Fruit fly (Drosophila melanogaster) whole organism, wandering third instar larva: ENCODE results near the gene CG8289.
A peak's percentile ranks its signal among the peaks of the same experiment; 100 is the strongest.

Experiments used
- Abd-B ChIP-seq: fragments of >200 bp; optimal IDR thresholded peaks from 2 replicates; lab custom pipeline; 2017; ENCODE audit warnings: missing biosample characterization, missing genetic modification characterization
- CG32264 ChIP-seq: fragments of 200-800 bp; sonication (Bioruptor generic); optimal IDR thresholded peaks from 2 replicates; lab custom pipeline; 2016; ENCODE audit warnings: missing biosample characterization, missing genetic modification characterization
- CG9705 ChIP-seq: fragments of 200-800 bp; sonication (Bioruptor generic); optimal IDR thresholded peaks from 2 replicates; lab custom pipeline; 2018; ENCODE audit warnings: missing biosample characterization, mild to moderate bottlenecking, missing genetic modification characterization
- CrebA ChIP-seq: fragments of 200-800 bp; sonication (Bioruptor generic); optimal IDR thresholded peaks from 2 replicates; lab custom pipeline; 2016; ENCODE audit warnings: missing biosample characterization, mild to moderate bottlenecking, missing genetic modification characterization, borderline replicate concordance
- Dfd ChIP-seq: fragments of >200 bp; optimal IDR thresholded peaks from 2 replicates; lab custom pipeline; 2017; ENCODE audit warnings: missing biosample characterization, missing genetic modification characterization
- Dif ChIP-seq: fragments of 200-275, 200-300 bp; sonication (Bioruptor generic); optimal IDR thresholded peaks from 2 replicates; lab custom pipeline; 2018; ENCODE audit warnings: missing biosample characterization, missing genetic modification characterization; ENCODE audit not compliant: partially characterized antibody
- GATAd ChIP-seq: sonication (Bioruptor generic); optimal IDR thresholded peaks from 2 replicates; lab custom pipeline; 2016; ENCODE audit warnings: missing biosample characterization, missing genetic modification characterization
- HLH106 ChIP-seq: fragments of 200-800 bp; optimal IDR thresholded peaks from 3 replicates; lab custom pipeline; 2019; ENCODE audit warnings: missing biosample characterization, mild to moderate bottlenecking, missing genetic modification characterization, moderate library complexity
- Hnf4 ChIP-seq: fragments of 200-800 bp; sonication (Bioruptor generic); optimal IDR thresholded peaks from 2 replicates; lab custom pipeline; 2016; ENCODE audit warnings: missing biosample characterization, mild to moderate bottlenecking, missing genetic modification characterization
- Hr78 ChIP-seq: fragments of >200 bp; optimal IDR thresholded peaks from 2 replicates; lab custom pipeline; 2017; ENCODE audit warnings: missing biosample characterization, missing genetic modification characterization
- Jra ChIP-seq: sonication (Bioruptor generic); optimal IDR thresholded peaks from 2 replicates; lab custom pipeline; 2016; ENCODE audit warnings: missing biosample characterization, missing genetic modification characterization
- Mio ChIP-seq: sonication (Bioruptor generic); optimal IDR thresholded peaks from 2 replicates; lab custom pipeline; 2016; ENCODE audit warnings: missing biosample characterization, missing genetic modification characterization
- Myc ChIP-seq: fragments of >200 bp; optimal IDR thresholded peaks from 2 replicates; lab custom pipeline; 2017
- N ChIP-seq: fragments of >200 bp; optimal IDR thresholded peaks from 2 replicates; lab custom pipeline; 2018; ENCODE audit warnings: missing biosample characterization, missing external identifiers, missing genetic modification characterization
- OdsH ChIP-seq: fragments of 200-800 bp; sonication (Bioruptor generic); optimal IDR thresholded peaks from 2 replicates; lab custom pipeline; 2016; ENCODE audit warnings: missing biosample characterization, mild to moderate bottlenecking, missing genetic modification characterization
- Rel ChIP-seq, 2 experiments: fragments of 200-800 bp; sonication (Bioruptor generic) in 1 of 2; optimal IDR thresholded peaks; 2 replicates in 1 of 2; 3 replicates in 1 of 2; lab custom pipeline; 2016 to 2019; ENCODE audit warnings: mild to moderate bottlenecking in 2 of 2, missing biosample characterization in 2 of 2, missing genetic modification characterization in 2 of 2, moderate library complexity in 1 of 2
- Sp1 ChIP-seq: fragments of 200-800 bp; sonication (Bioruptor generic); optimal IDR thresholded peaks from 3 replicates; lab custom pipeline; 2019; ENCODE audit warnings: missing biosample characterization, mild to moderate bottlenecking, missing genetic modification characterization, moderate library complexity
- Vsx2 ChIP-seq: fragments of 200-300, 225-300 bp; sonication (Bioruptor generic); optimal IDR thresholded peaks from 2 replicates; lab custom pipeline; 2018; ENCODE audit warnings: missing biosample characterization, missing genetic modification characterization; ENCODE audit not compliant: partially characterized antibody
- br ChIP-seq: fragments of 200-800 bp; sonication (Bioruptor generic); optimal IDR thresholded peaks from 2 replicates; lab custom pipeline; 2016; ENCODE audit warnings: missing biosample characterization, missing genetic modification characterization
- brk ChIP-seq: fragments of 200-800 bp; sonication (Bioruptor generic); optimal IDR thresholded peaks from 2 replicates; lab custom pipeline; 2016; ENCODE audit warnings: missing biosample characterization, mild to moderate bottlenecking, missing genetic modification characterization
- dmrt93B ChIP-seq: fragments of 200-800 bp; sonication (Bioruptor generic); optimal IDR thresholded peaks from 2 replicates; lab custom pipeline; 2018; ENCODE audit warnings: missing biosample characterization, mild to moderate bottlenecking, missing genetic modification characterization
- dsf ChIP-seq: sonication (Bioruptor generic); optimal IDR thresholded peaks from 2 replicates; lab custom pipeline; 2016; ENCODE audit warnings: missing biosample characterization, missing genetic modification characterization, borderline replicate concordance
- ey ChIP-seq: fragments of 200-800 bp; sonication (Bioruptor generic); optimal IDR thresholded peaks from 2 replicates; lab custom pipeline; 2016; ENCODE audit warnings: missing biosample characterization, missing genetic modification characterization
- foxo ChIP-seq, 2 experiments: fragments of 200-800 bp; sonication (Bioruptor generic); optimal IDR thresholded peaks; 2 replicates in 1 of 2; 3 replicates in 1 of 2; lab custom pipeline; 2016 to 2017; ENCODE audit warnings: missing biosample characterization in 2 of 2, missing genetic modification characterization in 2 of 2
- fru ChIP-seq: fragments of 200-800 bp; sonication (Bioruptor generic); optimal IDR thresholded peaks from 3 replicates; lab custom pipeline; 2016; ENCODE audit warnings: missing biosample characterization, mild to moderate bottlenecking, missing genetic modification characterization
- h ChIP-seq: fragments of 200-800 bp; sonication (Bioruptor generic); optimal IDR thresholded peaks from 3 replicates; lab custom pipeline; 2016; ENCODE audit warnings: missing biosample characterization, mild to moderate bottlenecking, missing genetic modification characterization
- jim ChIP-seq: fragments of 175-275, 200-325 bp; sonication (Bioruptor generic); optimal IDR thresholded peaks from 2 replicates; lab custom pipeline; 2016; ENCODE audit warnings: missing biosample characterization, mild to moderate bottlenecking, missing genetic modification characterization
- lola ChIP-seq: fragments of >200 bp; optimal IDR thresholded peaks from 2 replicates; lab custom pipeline; 2017; ENCODE audit warnings: missing biosample characterization, missing genetic modification characterization
- pan ChIP-seq: fragments of >200 bp; optimal IDR thresholded peaks from 2 replicates; lab custom pipeline; 2017
- psq ChIP-seq: fragments of 200-800 bp; sonication (Bioruptor generic); optimal IDR thresholded peaks from 3 replicates; lab custom pipeline; 2017; ENCODE audit warnings: missing biosample characterization, mild to moderate bottlenecking, missing genetic modification characterization, moderate library complexity
- rgr ChIP-seq: fragments of 200-800 bp; sonication (Bioruptor generic); optimal IDR thresholded peaks from 3 replicates; lab custom pipeline; 2016; ENCODE audit warnings: missing biosample characterization, mild to moderate bottlenecking, missing genetic modification characterization
- sage ChIP-seq: fragments of 200-800 bp; sonication (Bioruptor generic); optimal IDR thresholded peaks from 2 replicates; lab custom pipeline; 2016; ENCODE audit warnings: missing biosample characterization, mild to moderate bottlenecking, missing genetic modification characterization
- sv ChIP-seq: fragments of 200-800 bp; sonication (Bioruptor generic); optimal IDR thresholded peaks from 3 replicates; lab custom pipeline; 2016; ENCODE audit warnings: missing biosample characterization, missing genetic modification characterization
- tai ChIP-seq: sonication (Bioruptor generic); optimal IDR thresholded peaks from 2 replicates; lab custom pipeline; 2016; ENCODE audit warnings: missing biosample characterization, missing genetic modification characterization
- usp ChIP-seq: fragments of >200 bp; optimal IDR thresholded peaks from 2 replicates; lab custom pipeline; 2017; ENCODE audit warnings: missing biosample characterization, missing genetic modification characterization
- woc ChIP-seq: sonication (Bioruptor generic); optimal IDR thresholded peaks from 2 replicates; lab custom pipeline; 2016; ENCODE audit warnings: missing biosample characterization, mild to moderate bottlenecking, missing genetic modification characterization

The CG8289 gene

dm6 chrX:17624223-17624982, 11.4 kb downstream of the CG8289 start:
- peak; percentile 56 for TF ChIP-seq brk (GFP tag; lab: Kevin White, UChicago)
- peak; percentile 77 for TF ChIP-seq tai
- TF ChIP-seq sv (GFP tag; lab: Kevin White, UChicago): no peak
- TF ChIP-seq Rel (GFP tag; optimal IDR thresholded peaks at IDR 0.05; lab: Kevin White, UChicago): peak; percentile 68
- TF ChIP-seq Rel (tag; optimal IDR thresholded peaks at IDR 0.05; lab: Kevin White, UChicago): peak; percentile 76

- TF ChIP-seq OdsH (GFP tag; lab: Kevin White, UChicago) (no peak), sage (no peak), Dfd (GFP tag; lab: Kevin White, UChicago) (peak; percentile 41), tai (no peak)
Observed at dm6 chrX:17622187-17622586, 13.7 kb downstream of the CG8289 start.

DNA sequence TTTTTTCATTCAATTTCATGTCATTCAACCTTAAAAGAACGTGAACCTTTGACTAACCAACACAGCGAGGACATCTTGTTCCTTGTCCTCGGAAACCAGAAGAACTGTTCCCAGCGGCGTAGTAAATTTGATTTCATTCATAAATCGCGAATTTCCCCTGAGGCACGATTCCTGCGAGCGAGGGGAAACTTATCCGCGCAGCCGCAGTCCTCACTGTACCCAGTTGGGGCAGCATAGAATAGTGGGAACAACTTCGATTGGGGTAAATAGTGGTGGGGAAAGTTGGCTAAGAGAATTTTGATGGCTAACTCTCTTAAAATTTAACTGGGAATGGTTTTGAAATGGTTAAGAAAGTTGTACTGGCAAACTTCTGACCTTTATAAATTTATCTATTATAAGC, 24.4 kb downstream of the CG8289 start:
- TF ChIP-seq woc (GFP tag; lab: Kevin White, UChicago): no peak
- no peak for TF ChIP-seq sage
- no peak for TF ChIP-seq CG9705 (GFP tag; lab: Kevin White, UChicago)
- TF ChIP-seq N (GFP tag; lab: Kevin White, UChicago): no peak
- no peak for TF ChIP-seq br (GFP tag; lab: Kevin White, UChicago)
- no peak for TF ChIP-seq OdsH (GFP tag; lab: Kevin White, UChicago)
- TF ChIP-seq usp (GFP tag; lab: Kevin White, UChicago): no peak
- no peak for TF ChIP-seq Hnf4 (GFP tag; lab: Kevin White, UChicago)
- TF ChIP-seq Jra: no peak
- no peak for TF ChIP-seq pan (lab: Kevin White, UChicago)
- no peak for TF ChIP-seq ey
- TF ChIP-seq dmrt93B (GFP tag; lab: Kevin White, UChicago): no peak
- no peak for TF ChIP-seq GATAd (GFP tag; lab: Kevin White, UChicago)
- TF ChIP-seq tai: no peak
- TF ChIP-seq Sp1 (GFP tag; lab: Kevin White, UChicago): no peak
- TF ChIP-seq brk (GFP tag; lab: Kevin White, UChicago): no peak

DNA sequence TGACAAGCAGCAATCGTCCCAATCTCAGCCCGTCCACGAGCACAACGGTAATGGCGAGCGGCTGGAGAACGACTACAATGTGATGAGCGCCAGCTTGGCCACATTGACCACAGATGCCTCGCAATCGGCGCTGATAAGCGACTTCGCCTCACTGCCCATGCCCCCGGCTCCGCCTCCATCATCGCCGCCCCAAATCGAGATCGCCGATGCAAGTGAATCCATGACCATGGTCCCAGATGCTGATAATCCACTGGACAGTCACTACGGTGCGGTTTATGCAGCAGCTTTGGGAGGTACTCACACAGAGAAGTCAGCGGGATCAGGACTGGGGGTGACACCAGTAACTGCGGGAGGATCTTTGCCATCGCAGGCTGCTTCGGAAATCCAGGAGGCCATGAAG, 33.4 kb downstream of the CG8289 start:
- TF ChIP-seq ey: no peak
- no peak for TF ChIP-seq N (GFP tag; lab: Kevin White, UChicago)
- no peak for TF ChIP-seq woc (GFP tag; lab: Kevin White, UChicago)
- no peak for TF ChIP-seq Myc (lab: Kevin White, UChicago)
- no peak for TF ChIP-seq Hnf4 (GFP tag; lab: Kevin White, UChicago)
- no peak for TF ChIP-seq sage
- no peak for TF ChIP-seq CG32264 (GFP tag; lab: Kevin White, UChicago)
- TF ChIP-seq fru (GFP tag; lab: Kevin White, UChicago): no peak
- no peak for TF ChIP-seq OdsH (GFP tag; lab: Kevin White, UChicago)

dm6 chrX:17599330-17599729, 36.5 kb downstream of the CG8289 start, which contains the start of gene X11L:
TSS of gene X11L (plus strand) at chrX:17599608.
- TF ChIP-seq Vsx2 (GFP tag; lab: Kevin White, UChicago) (no peak), sv (GFP tag; lab: Kevin White, UChicago) (peak; percentile 59), pan (lab: Kevin White, UChicago) (no peak), usp (GFP tag; lab: Kevin White, UChicago) (no peak), brk (GFP tag; lab: Kevin White, UChicago) (peak; percentile 59), fru (GFP tag; lab: Kevin White, UChicago) (peak; percentile 82), Hr78 (no peak), sage (peak; percentile 39), h (GFP tag; lab: Kevin White, UChicago) (peak; percentile 89), Mio (no peak), Abd-B (GFP tag; lab: Kevin White, UChicago) (no peak), lola (GFP tag; lab: Kevin White, UChicago) (no peak), ey (peak; percentile 86), psq (peak; percentile 72), Dif (GFP tag; lab: Kevin White, UChicago) (no peak), Rel (GFP tag; optimal IDR thresholded peaks at IDR 0.05; lab: Kevin White, UChicago) (no peak), Rel (tag; optimal IDR thresholded peaks at IDR 0.05; lab: Kevin White, UChicago) (peak; percentile 32), foxo (GFP tag; optimal IDR thresholded peaks at IDR 0.05; lab: Kevin White, UChicago) (peak in 1 of 2 experiments; percentile 87), Jra (peak; percentile 87), jim (GFP tag; lab: Kevin White, UChicago) (no peak), CrebA (GFP tag; lab: Kevin White, UChicago) (no peak), N (GFP tag; lab: Kevin White, UChicago) (no peak), HLH106 (tag; lab: Kevin White, UChicago) (peak; percentile 63), OdsH (GFP tag; lab: Kevin White, UChicago) (peak; percentile 83), br (GFP tag; lab: Kevin White, UChicago) (peak; percentile 82), Dfd (GFP tag; lab: Kevin White, UChicago) (no peak), Sp1 (GFP tag; lab: Kevin White, UChicago) (peak; percentile 56), woc (GFP tag; lab: Kevin White, UChicago) (peak; percentile 70), CG9705 (GFP tag; lab: Kevin White, UChicago) (peak; percentile 25), dmrt93B (GFP tag; lab: Kevin White, UChicago) (no peak), CG32264 (GFP tag; lab: Kevin White, UChicago) (peak; percentile 21), Myc (lab: Kevin White, UChicago) (peak; percentile 54), tai (no peak), rgr (GFP tag; lab: Kevin White, UChicago) (peak; percentile 85), dsf (peak; percentile 52), Hnf4 (GFP tag; lab: Kevin White, UChicago) (peak; percentile 91)
